Worm (Caenorhabditis elegans) whole organism, L3 larva: ENCODE results near the gene pes-5.

ENCODE experiments used
- elt-3 ChIP-seq, 3 experiments: fragments of 150-350 bp in 1 of 3; sonication (generic microtip) in 2 of 3; optimal IDR thresholded peaks; 2 replicates in 2 of 3; 4 replicates in 1 of 3; lab custom pipeline; 2014 to 2017; ENCODE audit warnings: missing biosample characterization in 3 of 3, missing genetic modification characterization in 3 of 3
- nfya-1 ChIP-seq: sonication (generic microtip); optimal IDR thresholded peaks from 2 replicates; lab custom pipeline; 2017; ENCODE audit warnings: missing genetic modification characterization, mild to moderate bottlenecking, missing compliant biosample characterization, antibody characterized with exemption, moderate library complexity; ENCODE audit not compliant: insufficient read depth
- snpc-4 ChIP-seq: fragments of 150-350 bp; optimal IDR thresholded peaks from 2 replicates; lab custom pipeline; 2014; ENCODE audit warnings: missing biosample characterization, missing genetic modification characterization

DNA sequence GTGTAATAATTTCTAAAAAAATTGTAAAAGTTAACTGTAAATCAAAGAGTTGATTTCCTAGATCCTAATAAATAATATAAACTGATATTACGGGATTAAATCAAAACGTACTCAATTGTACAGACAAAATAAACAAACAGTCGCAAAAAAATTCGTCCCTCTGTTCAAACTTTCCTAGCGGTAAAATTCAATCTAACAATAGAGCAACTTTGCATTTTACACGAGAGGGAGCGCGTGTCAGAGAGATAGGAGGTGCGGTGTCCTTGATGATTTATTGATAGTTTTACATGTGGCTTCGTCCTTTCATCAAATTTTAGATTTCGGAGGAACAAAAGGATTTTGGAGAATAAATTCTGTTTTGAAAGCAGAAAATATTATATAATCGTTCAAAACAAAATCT, 781 bp upstream of the pes-5 start:
- no peak for TF ChIP-seq elt-3 (tag; optimal IDR thresholded peaks at IDR 0.05; lab: Kevin White, UChicago)
- no peak for TF ChIP-seq nfya-1 (tag; lab: Kevin White, UChicago)
- peak; percentile 33 for TF ChIP-seq snpc-4 (tag; lab: Kevin White, UChicago)
